Worm (Caenorhabditis elegans) whole organism, mixed stage, embryonic: ENCODE data around the gene best-13.
"Not testable (repeated sequence)": the region's sequence is repeated elsewhere in the genome, so short reads cannot be mapped to it uniquely, and the experiment has no call there.

Experiments used
- M03D4.4 ChIP-seq: sonication (generic microtip); optimal IDR thresholded peaks from 2 replicates; lab custom pipeline; 2017; ENCODE audit warnings: mild to moderate bottlenecking, missing genetic modification characterization, missing compliant biosample characterization
- bed-3 ChIP-seq: fragments of 200-800 bp; sonication (Bioruptor generic); optimal IDR thresholded peaks from 3 replicates; lab custom pipeline; 2018; ENCODE audit warnings: mild to moderate bottlenecking, missing genetic modification characterization, moderate library complexity, missing compliant biosample characterization
- blmp-1 ChIP-seq: fragments of 150-350 bp; optimal IDR thresholded peaks from 2 replicates; lab custom pipeline; 2014; ENCODE audit warnings: missing biosample characterization, missing genetic modification characterization
- ceh-43 ChIP-seq: fragments of 200-800 bp; sonication (Bioruptor generic); optimal IDR thresholded peaks from 2 replicates; lab custom pipeline; 2018; ENCODE audit warnings: mild to moderate bottlenecking, missing genetic modification characterization, moderate library complexity, missing compliant biosample characterization
- ceh-83 ChIP-seq: fragments of 200-800 bp; sonication (Bioruptor generic); optimal IDR thresholded peaks from 2 replicates; lab custom pipeline; 2018; ENCODE audit warnings: mild to moderate bottlenecking, missing genetic modification characterization, missing compliant biosample characterization
- ces-1 ChIP-seq: fragments of 150-350 bp; optimal IDR thresholded peaks from 2 replicates; lab custom pipeline; 2014; ENCODE audit warnings: missing biosample characterization, missing genetic modification reagents, missing genetic modification characterization
- elt-1 ChIP-seq: sonication (generic microtip); optimal IDR thresholded peaks from 2 replicates; lab custom pipeline; 2017; ENCODE audit warnings: missing genetic modification characterization, mild to moderate bottlenecking, missing compliant biosample characterization, antibody characterized with exemption, moderate library complexity, borderline replicate concordance; ENCODE audit not compliant: insufficient read depth
- elt-3 ChIP-seq: fragments of 150-350 bp; optimal IDR thresholded peaks from 2 replicates; lab custom pipeline; 2014; ENCODE audit warnings: missing biosample characterization, missing genetic modification characterization
- flh-1 ChIP-seq: fragments of 200-800 bp; sonication (Bioruptor generic); optimal IDR thresholded peaks from 2 replicates; lab custom pipeline; 2018; ENCODE audit warnings: mild to moderate bottlenecking, missing genetic modification characterization, moderate library complexity, missing compliant biosample characterization
- ham-2 ChIP-seq: fragments of 200-800 bp; sonication (Bioruptor generic); optimal IDR thresholded peaks from 2 replicates; lab custom pipeline; 2018; ENCODE audit warnings: mild to moderate bottlenecking, missing genetic modification characterization, missing compliant biosample characterization
- hlh-1 ChIP-seq: fragments of 150-350 bp; optimal IDR thresholded peaks from 2 replicates; lab custom pipeline; 2014; ENCODE audit warnings: missing biosample characterization, missing genetic modification reagents, missing genetic modification characterization
- lin-13 ChIP-seq: fragments of 150-350 bp; optimal IDR thresholded peaks from 2 replicates; lab custom pipeline; 2014; ENCODE audit warnings: missing biosample characterization, missing genetic modification characterization
- lin-32 ChIP-seq: fragments of 200-800 bp; sonication (Bioruptor generic); optimal IDR thresholded peaks from 2 replicates; lab custom pipeline; 2018; ENCODE audit warnings: mild to moderate bottlenecking, missing genetic modification characterization, missing compliant biosample characterization
- mep-1 ChIP-seq: fragments of 150-350 bp; optimal IDR thresholded peaks from 2 replicates; lab custom pipeline; 2017; ENCODE audit warnings: missing biosample characterization, missing genetic modification reagents, missing genetic modification characterization, inconsistent platforms
- mls-2 ChIP-seq: sonication (generic microtip); optimal IDR thresholded peaks from 2 replicates; lab custom pipeline; 2016; ENCODE audit warnings: mild to moderate bottlenecking, missing genetic modification characterization, moderate library complexity, missing compliant biosample characterization
- nhr-12 ChIP-seq: fragments of 150-350 bp; optimal IDR thresholded peaks from 2 replicates; lab custom pipeline; 2014; ENCODE audit warnings: missing biosample characterization, missing genetic modification characterization
- nhr-2 ChIP-seq: fragments of 150-350 bp; optimal IDR thresholded peaks from 2 replicates; lab custom pipeline; 2014; ENCODE audit warnings: missing biosample characterization, missing genetic modification characterization
- nhr-237 ChIP-seq: fragments of 150-350 bp; optimal IDR thresholded peaks from 2 replicates; lab custom pipeline; 2014; ENCODE audit warnings: missing biosample characterization, missing genetic modification characterization
- nhr-28 ChIP-seq: fragments of 150-350 bp; optimal IDR thresholded peaks from 2 replicates; lab custom pipeline; 2014; ENCODE audit warnings: missing biosample characterization, missing genetic modification characterization
- nhr-76 ChIP-seq: sonication (generic microtip); optimal IDR thresholded peaks from 2 replicates; lab custom pipeline; 2017; ENCODE audit warnings: missing biosample characterization, missing genetic modification characterization
- pha-4 ChIP-seq: fragments of 150-350 bp; optimal IDR thresholded peaks from 2 replicates; lab custom pipeline; 2018; ENCODE audit warnings: missing biosample characterization, missing genetic modification reagents, missing genetic modification characterization
- sem-2 ChIP-seq: fragments of 200-800 bp; sonication (Bioruptor generic); optimal IDR thresholded peaks from 2 replicates; lab custom pipeline; 2018; ENCODE audit warnings: mild to moderate bottlenecking, missing genetic modification characterization, missing compliant biosample characterization
- snpc-4 ChIP-seq: fragments of 150-350 bp; optimal IDR thresholded peaks from 2 replicates; lab custom pipeline; 2014; ENCODE audit warnings: missing biosample characterization, missing genetic modification characterization
- sptf-1 ChIP-seq: sonication (generic microtip); optimal IDR thresholded peaks from 2 replicates; lab custom pipeline; 2017; ENCODE audit warnings: mild to moderate bottlenecking, missing genetic modification characterization, moderate library complexity, missing compliant biosample characterization
- unc-120 ChIP-seq: sonication (generic microtip); optimal IDR thresholded peaks from 2 replicates; lab custom pipeline; 2017; ENCODE audit warnings: missing genetic modification characterization, missing compliant biosample characterization; ENCODE audit not compliant: poor library complexity, severe bottlenecking
- unc-39 ChIP-seq: fragments of 150-350 bp; optimal IDR thresholded peaks from 2 replicates; lab custom pipeline; 2014; ENCODE audit warnings: missing biosample characterization, missing genetic modification characterization
- zip-8 ChIP-seq: fragments of 150-350 bp; optimal IDR thresholded peaks from 2 replicates; lab custom pipeline; 2014; ENCODE audit warnings: missing biosample characterization, missing genetic modification characterization
- ztf-11 ChIP-seq: fragments of 150-350 bp; optimal IDR thresholded peaks from 2 replicates; lab custom pipeline; 2014; ENCODE audit warnings: missing biosample characterization, missing genetic modification characterization

The best-13 gene

DNA sequence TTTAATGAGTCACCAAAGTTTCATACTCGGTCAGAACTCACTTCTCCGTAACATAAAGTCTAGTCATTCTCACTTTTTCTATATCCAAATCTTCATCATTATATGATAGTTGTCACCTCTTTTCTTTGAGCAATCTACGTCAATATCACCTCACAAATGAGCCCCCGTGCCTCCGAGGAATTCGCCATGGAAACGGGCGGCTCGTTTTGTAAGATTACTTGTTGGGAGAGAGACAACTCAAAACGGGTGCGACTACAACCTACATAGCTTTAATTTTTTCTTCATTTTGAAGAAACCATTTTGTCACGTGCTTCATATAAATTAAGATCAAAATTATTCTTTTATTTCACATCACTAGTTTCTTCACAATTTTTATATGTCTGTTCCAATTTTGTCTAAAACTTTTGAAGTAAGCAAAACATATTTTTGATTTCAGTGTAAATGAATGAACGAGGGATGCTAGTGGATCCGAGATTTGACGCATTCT lies 24.8 kb upstream of the best-13 start, which contains the start of gene nhr-4:
Gene nhr-4 (plus strand): TSS at position 437 of the 487 bp plus-strand sequence.
- TF ChIP-seq bed-3 (GFP tag; lab: Kevin White, UChicago) (no peak), nhr-12 (tag; lab: Kevin White, UChicago) (no peak), hlh-1 (tag; lab: Kevin White, UChicago) (no peak), unc-120 (tag; lab: Kevin White, UChicago) (no peak), flh-1 (GFP tag; lab: Kevin White, UChicago) (no peak), lin-32 (no peak), pha-4 (tag; lab: Kevin White, UChicago) (no peak), nhr-237 (no peak), mep-1 (tag; lab: Kevin White, UChicago) (no peak), ztf-11 (tag; lab: Kevin White, UChicago) (no peak), elt-1 (no peak)

DNA sequence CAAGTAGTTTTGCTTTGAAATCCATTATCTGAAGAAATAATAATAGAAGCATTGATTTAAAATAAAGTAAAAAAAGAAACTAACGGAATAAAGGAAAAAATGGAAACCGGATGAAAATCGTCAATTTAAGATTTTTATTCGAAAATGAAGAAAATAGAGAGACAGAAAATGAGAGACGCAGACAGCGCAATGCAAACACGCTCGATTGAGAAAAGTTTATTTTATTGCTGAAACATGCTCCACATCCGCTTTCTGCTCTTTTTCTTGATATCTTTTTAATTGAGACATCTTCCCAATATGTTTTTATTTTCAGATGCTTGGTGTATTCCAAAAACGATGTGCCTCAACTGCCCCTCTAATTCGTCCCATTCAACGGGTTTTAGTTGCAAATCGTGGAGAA lies 19.5 kb upstream of the best-13 start, which contains the start of the genes prp-18 and mccc-1:
Gene prp-18 (minus strand): TSS at position 127 of the 400 bp plus-strand sequence.
Gene mccc-1 (plus strand): TSS at position 314 of the 400 bp plus-strand sequence.
- TF ChIP-seq snpc-4 (tag; lab: Kevin White, UChicago) (no peak), lin-13 (tag; lab: Kevin White, UChicago) (no peak), nhr-237 (no peak), pha-4 (tag; lab: Kevin White, UChicago) (peak; percentile 36), ces-1 (GFP tag; lab: Kevin White, UChicago) (peak; percentile 87), mep-1 (tag; lab: Kevin White, UChicago) (peak; percentile 46)

DNA sequence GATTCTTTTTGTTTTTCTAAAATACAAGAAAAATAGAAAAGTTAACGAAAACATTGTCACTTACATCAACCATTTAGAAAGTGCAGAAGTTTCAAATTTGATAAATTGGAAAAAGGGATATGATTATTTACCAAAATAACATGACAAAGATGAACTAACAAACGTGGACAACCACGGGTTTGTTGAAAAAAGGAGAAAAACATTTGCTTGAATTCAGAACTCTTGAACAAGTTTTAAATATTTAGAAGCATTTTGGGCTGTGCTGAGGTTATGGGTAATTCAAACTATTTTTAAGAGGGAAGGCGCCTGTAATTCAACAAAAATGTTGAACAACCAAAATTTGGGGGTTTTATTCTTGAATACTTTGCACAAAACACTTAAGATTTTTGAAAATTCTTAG lies 13.9 kb upstream of the best-13 start, which contains the start of gene ttbk-3:
Gene ttbk-3 (minus strand): TSS at position 101 of the 400 bp plus-strand sequence.
- no peak for TF ChIP-seq ces-1 (GFP tag; lab: Kevin White, UChicago)
- no peak for TF ChIP-seq nhr-237
- no peak for TF ChIP-seq lin-13 (tag; lab: Kevin White, UChicago)
- no peak for TF ChIP-seq zip-8 (tag; lab: Kevin White, UChicago)
- TF ChIP-seq unc-120 (tag; lab: Kevin White, UChicago), result no peak
- TF ChIP-seq nhr-76 (tag; lab: Kevin White, UChicago), result no peak
- TF ChIP-seq unc-39 (tag; lab: Kevin White, UChicago), result no peak
- no peak for TF ChIP-seq bed-3 (GFP tag; lab: Kevin White, UChicago)
- no peak for TF ChIP-seq nhr-12 (tag; lab: Kevin White, UChicago)
- no peak for TF ChIP-seq sem-2 (GFP tag; lab: Kevin White, UChicago)
- TF ChIP-seq lin-32, result no peak
- no peak for TF ChIP-seq mep-1 (tag; lab: Kevin White, UChicago)
- no peak for TF ChIP-seq hlh-1 (tag; lab: Kevin White, UChicago)
- no peak for TF ChIP-seq M03D4.4 (tag; lab: Kevin White, UChicago)
- TF ChIP-seq nhr-28 (tag; lab: Kevin White, UChicago), result no peak
- TF ChIP-seq elt-1, result no peak
- no peak for TF ChIP-seq sptf-1 (tag; lab: Kevin White, UChicago)
- TF ChIP-seq ham-2 (GFP tag; lab: Kevin White, UChicago), result no peak

DNA sequence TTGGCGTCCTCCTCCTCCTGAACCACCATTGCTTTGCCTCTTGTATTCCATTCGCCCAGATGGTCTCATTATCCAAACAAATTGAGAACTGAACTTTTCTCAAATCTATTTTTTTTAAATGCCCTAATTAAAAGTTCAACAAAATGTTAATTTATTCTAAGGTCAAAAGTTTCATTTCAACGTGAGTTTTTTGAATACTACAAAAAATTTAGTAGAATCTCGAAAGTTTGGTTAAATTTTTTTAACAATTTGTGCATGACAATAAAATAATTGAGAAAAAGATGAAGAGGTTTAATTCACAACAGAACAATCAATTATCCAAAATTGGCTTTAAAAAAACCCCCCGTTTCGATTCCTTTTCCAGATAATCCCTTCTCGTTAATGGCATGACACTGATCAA lies 11.8 kb upstream of the best-13 start, which contains the start of gene F32B6.4:
Gene F32B6.4 (minus strand): TSS at position 101 of the 400 bp plus-strand sequence.
- TF ChIP-seq M03D4.4 (tag; lab: Kevin White, UChicago), result no peak
- no peak for TF ChIP-seq sem-2 (GFP tag; lab: Kevin White, UChicago)
- no peak for TF ChIP-seq ceh-43
- TF ChIP-seq blmp-1 (tag; lab: Kevin White, UChicago), result no peak
- TF ChIP-seq nhr-76 (tag; lab: Kevin White, UChicago), result no peak
- no peak for TF ChIP-seq mls-2
- no peak for TF ChIP-seq elt-3 (tag; lab: Kevin White, UChicago)
- TF ChIP-seq nhr-28 (tag; lab: Kevin White, UChicago), result no peak
- TF ChIP-seq ztf-11 (tag; lab: Kevin White, UChicago), result no peak
- TF ChIP-seq nhr-237, result no peak
- no peak for TF ChIP-seq nhr-2 (tag; lab: Kevin White, UChicago)
- TF ChIP-seq ceh-83 (GFP tag; lab: Kevin White, UChicago), result no peak
- TF ChIP-seq ces-1 (GFP tag; lab: Kevin White, UChicago), result no peak
- TF ChIP-seq mep-1 (tag; lab: Kevin White, UChicago), result no peak
- no peak for TF ChIP-seq zip-8 (tag; lab: Kevin White, UChicago)
- TF ChIP-seq, all 35 proteins: peak for 0

DNA sequence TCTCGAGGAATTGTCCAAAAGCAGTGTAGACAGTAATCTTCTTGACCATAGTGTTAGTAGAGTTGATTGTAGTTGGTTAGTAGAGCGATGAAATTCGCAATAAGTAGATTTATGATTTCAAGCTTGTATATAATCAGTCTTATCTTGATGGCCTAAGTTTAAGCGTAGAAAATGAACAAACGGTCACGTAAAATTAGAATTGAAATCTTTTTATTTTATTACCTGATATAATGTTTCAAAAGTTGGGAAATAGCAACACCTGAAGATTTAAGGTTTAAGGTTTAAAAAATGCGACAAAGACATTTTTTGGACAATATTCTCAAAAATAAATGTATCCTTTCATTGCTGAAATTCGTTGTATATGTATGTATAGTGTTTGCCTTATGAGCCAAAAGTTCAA lies 10.1 kb upstream of the best-13 start, which contains the start of gene sss-1:
Gene sss-1 (minus strand): TSS at position 101 of the 400 bp plus-strand sequence.
- TF ChIP-seq unc-120, blmp-1, hlh-1 (tag; lab: Kevin White, UChicago): not testable (repeated sequence)
